Worm (Caenorhabditis elegans) whole organism, mixed stage, embryonic: Measurements from ENCODE around the gene dnj-25.

ENCODE experiments used
- ceh-39 ChIP-seq: fragments of 150-350 bp; optimal IDR thresholded peaks from 2 replicates; lab custom pipeline; 2014; ENCODE audit warnings: missing biosample characterization, missing genetic modification characterization
- ceh-43 ChIP-seq: fragments of 200-800 bp; sonication (Bioruptor generic); optimal IDR thresholded peaks from 2 replicates; lab custom pipeline; 2018; ENCODE audit warnings: mild to moderate bottlenecking, missing genetic modification characterization, moderate library complexity, missing compliant biosample characterization
- ces-1 ChIP-seq: fragments of 150-350 bp; optimal IDR thresholded peaks from 2 replicates; lab custom pipeline; 2014; ENCODE audit warnings: missing biosample characterization, missing genetic modification reagents, missing genetic modification characterization
- cnd-1 ChIP-seq: fragments of 200-800 bp; sonication (Bioruptor generic); optimal IDR thresholded peaks from 2 replicates; lab custom pipeline; 2018; ENCODE audit warnings: mild to moderate bottlenecking, missing genetic modification characterization, missing compliant biosample characterization
- elt-3 ChIP-seq: fragments of 150-350 bp; optimal IDR thresholded peaks from 2 replicates; lab custom pipeline; 2014; ENCODE audit warnings: missing biosample characterization, missing genetic modification characterization
- lin-13 ChIP-seq: fragments of 150-350 bp; optimal IDR thresholded peaks from 2 replicates; lab custom pipeline; 2014; ENCODE audit warnings: missing biosample characterization, missing genetic modification characterization
- nhr-76 ChIP-seq: sonication (generic microtip); optimal IDR thresholded peaks from 2 replicates; lab custom pipeline; 2017; ENCODE audit warnings: missing biosample characterization, missing genetic modification characterization
- sptf-1 ChIP-seq: sonication (generic microtip); optimal IDR thresholded peaks from 2 replicates; lab custom pipeline; 2017; ENCODE audit warnings: mild to moderate bottlenecking, missing genetic modification characterization, moderate library complexity, missing compliant biosample characterization

- no peak for TF ChIP-seq lin-13 (tag; lab: Kevin White, UChicago)
- no peak for TF ChIP-seq ces-1 (GFP tag; lab: Kevin White, UChicago)
- TF ChIP-seq ceh-39 (tag; lab: Kevin White, UChicago): no peak
- TF ChIP-seq cnd-1 (tag; lab: Kevin White, UChicago): no peak
- no peak for TF ChIP-seq ceh-43 (GFP tag; lab: Kevin White, UChicago)
- TF ChIP-seq sptf-1: no peak
- no peak for TF ChIP-seq elt-3 (tag; lab: Kevin White, UChicago)
- no peak for TF ChIP-seq nhr-76 (tag; lab: Kevin White, UChicago)
Observed at ce11 chrV:20712318-20712993, 31.7 kb downstream of the dnj-25 start.
